Fruit fly (Drosophila melanogaster) whole organism, adult: ENCODE results near the gene CG17350.

Experiments
- CG7045 ChIP-seq: fragments of 200-800 bp; sonication (Bioruptor generic); optimal IDR thresholded peaks from 2 replicates; lab custom pipeline; 2017; ENCODE audit warnings: missing biosample characterization, mild to moderate bottlenecking, missing genetic modification characterization
- Mnt ChIP-seq: fragments of 200-800 bp; sonication (Bioruptor generic); optimal IDR thresholded peaks from 2 replicates; lab custom pipeline; 2016; ENCODE audit warnings: missing biosample characterization, mild to moderate bottlenecking, missing genetic modification characterization
- bab1 ChIP-seq: fragments of 200-800 bp; sonication (Bioruptor generic); optimal IDR thresholded peaks from 3 replicates; lab custom pipeline; 2019; ENCODE audit warnings: missing biosample characterization, mild to moderate bottlenecking, missing genetic modification characterization, moderate library complexity
- kay ChIP-seq: fragments of 200-800 bp; sonication (Bioruptor generic); peaks from one replicate; lab custom pipeline; 2016; ENCODE audit warnings: missing biosample characterization, missing genetic modification characterization, borderline replicate concordance

dm6 chr2L:19421573-19421972, 40.8 kb downstream of the CG17350 start:
- no peak for TF ChIP-seq kay (GFP tag; lab: Kevin White, UChicago)
- no peak for TF ChIP-seq bab1 (GFP tag; lab: Kevin White, UChicago)
- TF ChIP-seq CG7045: no peak
- no peak for TF ChIP-seq Mnt (GFP tag; lab: Kevin White, UChicago)
